Fruit fly (Drosophila melanogaster): ENCODE measurements around the gene CG44038.

The CG44038 gene

DNA sequence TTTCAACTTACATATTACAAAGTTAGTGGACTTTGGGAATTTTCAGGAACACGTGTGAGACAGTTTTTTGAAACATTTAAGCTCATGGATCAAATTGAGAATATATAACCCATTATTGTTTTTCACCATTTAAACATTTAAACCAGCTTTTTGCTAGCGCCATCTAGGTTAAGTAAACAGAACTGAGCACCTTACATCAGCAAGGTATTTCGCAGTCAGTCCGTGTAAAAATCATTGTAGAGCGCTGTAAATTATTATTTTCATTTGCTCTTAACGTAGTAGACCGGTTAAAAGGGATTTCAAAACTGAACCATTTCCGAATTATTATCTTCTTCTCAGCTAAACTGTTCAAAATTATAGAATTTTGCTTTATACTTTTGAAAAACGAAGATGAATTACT, 38.7 kb upstream of the CG44038 start, which contains the start of gene Rsbp15 (continued):
- TF ChIP-seq CG4328 (GFP tag; optimal IDR thresholded peaks at IDR 0.05) (no peak), sisA (GFP tag; IDR thresholded peaks at IDR 0.05) (0 out of 2 replicates have a peak, but pooled peaks have one; percentile 18), sob (GFP tag; IDR thresholded peaks at IDR 0.05) (0 out of 2 replicates have a peak, but pooled peaks have one; percentile 16), Xbp1 (GFP tag; optimal IDR thresholded peaks at IDR 0.05) (peak; percentile 4), knrl (GFP tag; IDR thresholded peaks at IDR 0.05; ENCODE audit: partially characterized antibody) (peak; percentile 51; the same call in 2 of the 3 replicates), CG30403 (GFP tag; optimal IDR thresholded peaks at IDR 0.05) (no peak), CG18619 (GFP tag; optimal IDR thresholded peaks at IDR 0.05) (no peak), ase (GFP tag; IDR thresholded peaks at IDR 0.05) (peak; percentile 41; the same call in 1 of the 3 replicates), ewg (GFP tag; optimal IDR thresholded peaks at IDR 0.05) (no peak), ci (GFP tag; IDR thresholded peaks at IDR 0.05) (0 out of 3 replicates have a peak, but pooled peaks have one; percentile 11), CG10654 (GFP tag; optimal IDR thresholded peaks at IDR 0.05) (no peak), Vsx1 (GFP tag; optimal IDR thresholded peaks at IDR 0.05) (no peak), croc (GFP tag; conservative IDR thresholded peaks at IDR 0.05) (no peak), HmgZ (tag; optimal IDR thresholded peaks at IDR 0.05) (peak; percentile 61), wek (GFP tag; optimal IDR thresholded peaks at IDR 0.05) (no peak), CG1529 (GFP tag; optimal IDR thresholded peaks at IDR 0.05) (no peak), slbo (GFP tag; IDR thresholded peaks at IDR 0.05) (peak; percentile 62), abd-A (tag; optimal IDR thresholded peaks at IDR 0.05) (no peak), CG1024 (GFP tag; IDR thresholded peaks at IDR 0.05) (no peak), CG3407 (GFP tag; optimal IDR thresholded peaks at IDR 0.05) (no peak), Bteb2 (GFP tag; optimal IDR thresholded peaks at IDR 0.05) (no peak), otp (GFP tag; IDR thresholded peaks at IDR 0.05) (no peak), CG13287 (GFP tag; IDR thresholded peaks at IDR 0.05; ENCODE audit: partially characterized antibody) (peak; percentile 7; the same call in 1 of the 2 replicates), toy (GFP tag; IDR thresholded peaks at IDR 0.05) (no peak), her (GFP tag; optimal IDR thresholded peaks at IDR 0.05) (no peak), CG42726 (GFP tag; IDR thresholded peaks at IDR 0.05; ENCODE audit: partially characterized antibody) (0 out of 2 replicates have a peak, but pooled peaks have one; percentile 48), Nf-YB (GFP tag; optimal IDR thresholded peaks at IDR 0.05) (no peak), H2.0 (GFP tag; IDR thresholded peaks at IDR 0.05) (no peak), hkb (optimal IDR thresholded peaks at IDR 0.05) (peak; percentile 20), hkb (GFP tag; IDR thresholded peaks at IDR 0.05) (no peak), Sry-δ (GFP tag; optimal IDR thresholded peaks at IDR 0.05) (no peak), Drgx (GFP tag; IDR thresholded peaks at IDR 0.05) (no peak), Rfx (GFP tag; IDR thresholded peaks at IDR 0.05) (peak; percentile 39; the same call in 1 of the 2 replicates), ftz-f1 (GFP tag; optimal IDR thresholded peaks at IDR 0.05) (no peak), chm (GFP tag; IDR thresholded peaks at IDR 0.05) (0 out of 2 replicates have a peak, but pooled peaks have one; percentile 13), CG11247 (GFP tag; IDR thresholded peaks at IDR 0.05) (peak; percentile 8; the same call in 1 of the 2 replicates), dysf (GFP tag; IDR thresholded peaks at IDR 0.05) (no peak), Ets65A (GFP tag) (peak; percentile 86), CG10959 (GFP tag; IDR thresholded peaks at IDR 0.05) (no peak), Hmx (GFP tag; optimal IDR thresholded peaks at IDR 0.05) (no peak), Abd-B (GFP tag; optimal IDR thresholded peaks at IDR 0.05) (no peak), peb (GFP tag; IDR thresholded peaks at IDR 0.05) (no peak), vnd (GFP tag; IDR thresholded peaks at IDR 0.05; ENCODE audit: partially characterized antibody) (0 out of 3 replicates have a peak, but pooled peaks have one; percentile 15), CG30020 (tag; optimal IDR thresholded peaks at IDR 0.05) (no peak), CG34224 (GFP tag; IDR thresholded peaks at IDR 0.05; ENCODE audit: partially characterized antibody) (no peak), Ets97D (GFP tag; optimal IDR thresholded peaks at IDR 0.05) (peak; percentile 1), chif (GFP tag; optimal IDR thresholded peaks at IDR 0.05) (peak in 1 of 2 experiments; percentile 15), ac (GFP tag; optimal IDR thresholded peaks at IDR 0.05) (no peak), Deaf1 (tag; optimal IDR thresholded peaks at IDR 0.05) (no peak), crp (GFP tag; optimal IDR thresholded peaks at IDR 0.05) (no peak), E2f2 (GFP tag; IDR thresholded peaks at IDR 0.05) (peak; percentile 39; the same call in 1 of the 2 replicates)

Data from whole organism, embryonic.